Fruit fly (Drosophila melanogaster) whole organism, embryonic: Measurements from ENCODE around the gene Ada1-2.

ENCODE experiments used
- Abd-B ChIP-seq: fragments of 200-800 bp; sonication (Bioruptor generic); optimal IDR thresholded peaks from 2 replicates; lab custom pipeline; 2018; ENCODE audit warnings: missing biosample characterization, mild to moderate bottlenecking, missing genetic modification characterization, moderate library complexity
- BEAF-32 ChIP-seq: fragments of 200-800 bp; sonication (Bioruptor generic); optimal IDR thresholded peaks from 3 replicates; lab custom pipeline; 2017; ENCODE audit warnings: missing biosample characterization, missing genetic modification characterization, mild to moderate bottlenecking, moderate library complexity, missing genetic modification reagents
- CG1024 ChIP-seq: fragments of 200-800 bp; sonication (Bioruptor generic); IDR thresholded peaks from 2 replicates; pipeline ENCODE4 v1.3.6; 2022; ENCODE audit warnings: missing biosample characterization, missing genetic modification characterization
- CG11723 ChIP-seq: fragments of 200-800 bp; sonication (Bioruptor generic); optimal IDR thresholded peaks from 2 replicates; lab custom pipeline; 2017; ENCODE audit warnings: missing biosample characterization, mild to moderate bottlenecking, missing genetic modification characterization
- CG12744 ChIP-seq: fragments of 200-800 bp; sonication (Bioruptor generic); optimal IDR thresholded peaks from 2 replicates; lab custom pipeline; 2016; ENCODE audit warnings: missing biosample characterization, missing genetic modification characterization
- CG15479 ChIP-seq: fragments of 200-800 bp; sonication (Bioruptor generic); optimal IDR thresholded peaks from 3 replicates; lab custom pipeline; 2019; ENCODE audit warnings: missing biosample characterization, mild to moderate bottlenecking, missing genetic modification characterization, moderate library complexity
- CG17186 ChIP-seq: fragments of 200-800 bp; sonication (Bioruptor generic); optimal IDR thresholded peaks from 3 replicates; lab custom pipeline; 2017; ENCODE audit warnings: missing biosample characterization, missing genetic modification reagents, missing genetic modification characterization
- CG17359 ChIP-seq: fragments of 200-800 bp; sonication (Bioruptor generic); optimal IDR thresholded peaks from 3 replicates; lab custom pipeline; 2018; ENCODE audit warnings: missing biosample characterization, mild to moderate bottlenecking, missing genetic modification characterization, moderate library complexity
- CG17385 ChIP-seq: fragments of 200-800 bp; sonication (Bioruptor generic); optimal IDR thresholded peaks from 3 replicates; lab custom pipeline; 2018; ENCODE audit warnings: missing biosample characterization, mild to moderate bottlenecking, missing genetic modification characterization
- CG18011 ChIP-seq: fragments of 200-800 bp; sonication (Bioruptor generic); optimal IDR thresholded peaks from 2 replicates; lab custom pipeline; 2017; ENCODE audit warnings: missing biosample characterization, missing genetic modification characterization, mild to moderate bottlenecking, moderate library complexity, missing genotype
- CG30431 ChIP-seq: fragments of 200-800 bp; sonication (Bioruptor generic); optimal IDR thresholded peaks from 2 replicates; lab custom pipeline; 2017; ENCODE audit warnings: missing biosample characterization, missing genetic modification characterization
- CG33557 ChIP-seq: fragments of 200-800 bp; sonication (Bioruptor generic); optimal IDR thresholded peaks from 2 replicates; lab custom pipeline; 2019; ENCODE audit warnings: missing biosample characterization, mild to moderate bottlenecking, missing genetic modification characterization, moderate library complexity
- CG34422 ChIP-seq: fragments of 200-800 bp; sonication (Bioruptor generic); IDR thresholded peaks from 3 replicates; pipeline ENCODE4 v1.3.6; 2022; ENCODE audit warnings: missing biosample characterization, missing genetic modification characterization
- CG4328 ChIP-seq: fragments of 200-800 bp; sonication (Bioruptor generic); optimal IDR thresholded peaks from 3 replicates; lab custom pipeline; 2017; ENCODE audit warnings: missing biosample characterization, missing genetic modification reagents, missing genetic modification characterization
- CG4404 ChIP-seq: fragments of 200-800 bp; sonication (Bioruptor generic); IDR thresholded peaks from 2 replicates; pipeline ENCODE4 v1.3.6; 2022; ENCODE audit warnings: missing biosample characterization, missing genetic modification characterization
- CG7839 ChIP-seq: fragments of 200-800 bp; sonication (Bioruptor generic); optimal IDR thresholded peaks from 3 replicates; lab custom pipeline; 2018; ENCODE audit warnings: missing biosample characterization, mild to moderate bottlenecking, missing genetic modification characterization, moderate library complexity
- CG9215 ChIP-seq: fragments of 200-800 bp; sonication (Bioruptor generic); IDR thresholded peaks from 2 replicates; pipeline ENCODE4 v1.3.6; 2022; ENCODE audit warnings: missing biosample characterization, missing genetic modification characterization
- CG9817 ChIP-seq: fragments of 200-800 bp; sonication (Bioruptor generic); optimal IDR thresholded peaks from 2 replicates; lab custom pipeline; 2018; ENCODE audit warnings: missing biosample characterization, mild to moderate bottlenecking, missing genetic modification characterization, moderate library complexity
- CTCF ChIP-seq: fragments of 200-800 bp; sonication (Bioruptor generic); optimal IDR thresholded peaks from 2 replicates; lab custom pipeline; 2017; ENCODE audit warnings: missing biosample characterization, mild to moderate bottlenecking, missing genetic modification characterization, moderate library complexity
- Doc3 ChIP-seq: fragments of 200-800 bp; sonication (Bioruptor generic); IDR thresholded peaks from 3 replicates; pipeline ENCODE4 v1.3.6; 2022; ENCODE audit warnings: missing biosample characterization, missing genetic modification characterization; ENCODE audit not compliant: partially characterized antibody
- Dp ChIP-seq: fragments of 200-800 bp; sonication (Bioruptor generic); optimal IDR thresholded peaks from 2 replicates; lab custom pipeline; 2018; ENCODE audit warnings: missing biosample characterization, mild to moderate bottlenecking, missing genetic modification characterization, moderate library complexity
- HLHmδ ChIP-seq: fragments of 200-800 bp; sonication (Bioruptor generic); optimal IDR thresholded peaks from 2 replicates; lab custom pipeline; 2018; ENCODE audit warnings: missing biosample characterization, mild to moderate bottlenecking, missing genetic modification characterization, moderate library complexity
- Hr39 ChIP-seq: fragments of >200 bp; optimal IDR thresholded peaks from 2 replicates; lab custom pipeline; 2017
- Meics ChIP-seq: fragments of 200-800 bp; sonication (Bioruptor generic); optimal IDR thresholded peaks from 2 replicates; lab custom pipeline; 2017; ENCODE audit warnings: missing biosample characterization, mild to moderate bottlenecking, missing genetic modification characterization
- Optix ChIP-seq: fragments of 200-800 bp; sonication (Bioruptor generic); IDR thresholded peaks from 3 replicates; pipeline ENCODE4 v1.3.6; 2022; ENCODE audit warnings: missing biosample characterization, missing genetic modification characterization
- Rx ChIP-seq: fragments of 200-800 bp; sonication (Bioruptor generic); IDR thresholded peaks from 2 replicates; pipeline ENCODE4 v1.3.6; 2022; ENCODE audit warnings: missing biosample characterization, missing genetic modification characterization
- Sin3A ChIP-seq: fragments of >200 bp; optimal IDR thresholded peaks from 2 replicates; lab custom pipeline; 2018
- Sox100B ChIP-seq: fragments of 200-800 bp; sonication (Bioruptor generic); optimal IDR thresholded peaks from 3 replicates; lab custom pipeline; 2018; ENCODE audit warnings: missing biosample characterization, mild to moderate bottlenecking, missing genetic modification characterization
- Sox102F ChIP-seq: fragments of 200-800 bp; sonication (Bioruptor generic); optimal IDR thresholded peaks from 2 replicates; lab custom pipeline; 2018; ENCODE audit warnings: missing biosample characterization, mild to moderate bottlenecking, missing genetic modification characterization, moderate library complexity
- Spps ChIP-seq: fragments of 200-800 bp; sonication (Bioruptor generic); optimal IDR thresholded peaks from 2 replicates; lab custom pipeline; 2018; ENCODE audit warnings: missing biosample characterization, mild to moderate bottlenecking, missing genetic modification characterization
- Ssrp ChIP-seq: fragments of 200-800 bp; sonication (Bioruptor generic); optimal IDR thresholded peaks from 2 replicates; lab custom pipeline; 2018; ENCODE audit warnings: missing biosample characterization, mild to moderate bottlenecking, missing genetic modification characterization, moderate library complexity
- Stat92E ChIP-seq, 3 experiments: fragments of >200 bp in 2 of 3; fragments of 200-800 bp in 1 of 3; sonication (Bioruptor generic) in 1 of 3; optimal IDR thresholded peaks; 2 replicates each; lab custom pipeline; 2017 to 2019; ENCODE audit warnings: missing biosample characterization in 3 of 3, missing genetic modification characterization in 3 of 3, mild to moderate bottlenecking in 1 of 3, moderate library complexity in 1 of 3
- ase ChIP-seq: fragments of 200-800 bp; sonication (Bioruptor generic); IDR thresholded peaks from 3 replicates; pipeline ENCODE4 v1.3.6; 2022; ENCODE audit warnings: missing biosample characterization, missing genetic modification characterization
- cad ChIP-seq: fragments of >200 bp; optimal IDR thresholded peaks from 2 replicates; lab custom pipeline; 2017; ENCODE audit warnings: missing biosample characterization, missing genetic modification characterization
- dan ChIP-seq: fragments of 200-800 bp; sonication (Bioruptor generic); IDR thresholded peaks from 2 replicates; pipeline ENCODE4 v1.3.6; 2022; ENCODE audit warnings: missing biosample characterization, missing genetic modification characterization
- fd3F ChIP-seq: fragments of 200-800 bp; sonication (Bioruptor generic); optimal IDR thresholded peaks from 2 replicates; lab custom pipeline; 2018; ENCODE audit warnings: missing biosample characterization, mild to moderate bottlenecking, missing genetic modification characterization, moderate library complexity
- fu2 ChIP-seq: fragments of 200-800 bp; sonication (Bioruptor generic); optimal IDR thresholded peaks from 2 replicates; lab custom pipeline; 2016; ENCODE audit warnings: missing biosample characterization, missing genetic modification characterization
- gcm2 ChIP-seq: fragments of 200-800 bp; sonication (Bioruptor generic); optimal IDR thresholded peaks from 2 replicates; lab custom pipeline; 2016; ENCODE audit warnings: missing biosample characterization, missing genetic modification characterization
- jumu ChIP-seq: fragments of 200-800 bp; sonication (Bioruptor generic); optimal IDR thresholded peaks from 3 replicates; lab custom pipeline; 2016; ENCODE audit warnings: missing biosample characterization, missing genetic modification characterization
- kah ChIP-seq: fragments of 200-800 bp; sonication (Bioruptor generic); optimal IDR thresholded peaks from 2 replicates; lab custom pipeline; 2018; ENCODE audit warnings: missing biosample characterization, mild to moderate bottlenecking, missing genetic modification characterization
- ken ChIP-seq: fragments of 200-800 bp; sonication (Bioruptor generic); IDR thresholded peaks from 3 replicates; pipeline ENCODE4 v1.3.6; 2022; ENCODE audit warnings: missing biosample characterization, missing genetic modification characterization
- nerfin-1 ChIP-seq: fragments of 200-800 bp; sonication (Bioruptor generic); optimal IDR thresholded peaks from 3 replicates; lab custom pipeline; 2019; ENCODE audit warnings: missing biosample characterization, mild to moderate bottlenecking, missing genetic modification characterization, moderate library complexity
- nmo ChIP-seq: fragments of 200-800 bp; sonication (Bioruptor generic); optimal IDR thresholded peaks from 2 replicates; lab custom pipeline; 2018; ENCODE audit warnings: missing biosample characterization, mild to moderate bottlenecking, missing genetic modification characterization, moderate library complexity
- pb ChIP-seq: fragments of 200-800 bp; sonication (Bioruptor generic); optimal IDR thresholded peaks from 3 replicates; lab custom pipeline; 2016; ENCODE audit warnings: missing biosample characterization, missing genetic modification characterization
- prd ChIP-seq, 3 experiments: fragments of >200 bp in 2 of 3; fragments of 200-800 bp in 1 of 3; sonication (Bioruptor generic) in 1 of 3; optimal IDR thresholded peaks in 2 of 3; IDR thresholded peaks in 1 of 3; 2 replicates in 2 of 3; 3 replicates in 1 of 3; pipeline versions ENCODE4 v1.3.6 to Lab custom; 2017 to 2022; ENCODE audit warnings: missing biosample characterization in 1 of 3, missing genetic modification characterization in 1 of 3
- pros ChIP-seq: fragments of 200-800 bp; sonication (Bioruptor generic); optimal IDR thresholded peaks from 3 replicates; lab custom pipeline; 2019; ENCODE audit warnings: missing biosample characterization, mild to moderate bottlenecking, missing genetic modification characterization, moderate library complexity
- psq ChIP-seq: fragments of 200-800 bp; sonication (Bioruptor generic); optimal IDR thresholded peaks from 2 replicates; lab custom pipeline; 2017; ENCODE audit warnings: missing biosample characterization, missing genetic modification characterization
- sisA ChIP-seq: fragments of 200-800 bp; sonication (Bioruptor generic); IDR thresholded peaks from 2 replicates; pipeline ENCODE4 v1.3.6; 2022; ENCODE audit warnings: missing biosample characterization, missing genetic modification characterization
- so ChIP-seq: fragments of 200-800 bp; sonication (Bioruptor generic); IDR thresholded peaks from 3 replicates; pipeline ENCODE4 v1.3.6; 2022; ENCODE audit warnings: missing biosample characterization, missing genetic modification characterization
- sug ChIP-seq: fragments of 200-800 bp; optimal IDR thresholded peaks from 2 replicates; lab custom pipeline; 2019; ENCODE audit warnings: missing biosample characterization, mild to moderate bottlenecking, missing genetic modification characterization, moderate library complexity
- trh ChIP-seq: fragments of 200-800 bp; sonication (Bioruptor generic); optimal IDR thresholded peaks from 2 replicates; lab custom pipeline; 2016; ENCODE audit warnings: missing biosample characterization, missing genetic modification characterization
- vvl ChIP-seq: fragments of 200-800 bp; sonication (Bioruptor generic); IDR thresholded peaks from 2 replicates; pipeline ENCODE4 v1.3.6; 2022; ENCODE audit warnings: missing biosample characterization, missing genetic modification characterization

Gene Ada1-2

dm6 chr2L:12038177-12038581, 45.5 kb downstream of the Ada1-2 start, which contains the start of gene Tom70:
Gene Tom70, minus strand, starts transcription at chr2L:12038511.
- TF ChIP-seq Stat92E (GFP tag; optimal IDR thresholded peaks at IDR 0.05; lab: Kevin White, UChicago) (no peak), Ssrp (no peak), pb (GFP tag; lab: Kevin White, UChicago) (no peak), Dp (peak; percentile 36), CG11723 (GFP tag; lab: Kevin White, UChicago) (no peak), Rx (GFP tag; lab: Robert Waterston, UW) (no peak), ase (GFP tag; lab: Robert Waterston, UW) (no peak), CG34422 (GFP tag; lab: Robert Waterston, UW) (peak; percentile 75; the same call in 1 of the 3 replicates), fd3F (GFP tag; lab: Kevin White, UChicago) (no peak), Doc3 (peak; percentile 44; the same call in 1 of the 3 replicates), Spps (no peak), jumu (GFP tag; lab: Kevin White, UChicago) (no peak), CG30431 (no peak), kah (no peak), CG17359 (tag; lab: Kevin White, UChicago) (no peak), CTCF (GFP tag; lab: Kevin White, UChicago) (no peak), cad (GFP tag; lab: Kevin White, UChicago) (no peak), nerfin-1 (tag; lab: Kevin White, UChicago) (peak; percentile 51), Abd-B (GFP tag; lab: Kevin White, UChicago) (no peak), Sin3A (lab: Kevin White, UChicago) (no peak), pros (GFP tag; lab: Kevin White, UChicago) (no peak), Hr39 (lab: Kevin White, UChicago) (no peak), CG15479 (GFP tag; lab: Kevin White, UChicago) (no peak), CG17385 (GFP tag; lab: Kevin White, UChicago) (peak; percentile 96), so (GFP tag; lab: Robert Waterston, UW) (no peak), ken (GFP tag; lab: Robert Waterston, UW) (no peak), CG33557 (GFP tag; lab: Kevin White, UChicago) (no peak), sisA (GFP tag; lab: Robert Waterston, UW) (no peak), CG7839 (no peak), CG4328 (GFP tag; lab: Kevin White, UChicago) (no peak), CG4404 (GFP tag; lab: Robert Waterston, UW) (no peak), Optix (no peak), fu2 (no peak), Sox100B (GFP tag; lab: Kevin White, UChicago) (no peak), CG9215 (GFP tag; lab: Robert Waterston, UW) (no peak), nmo (no peak), CG18011 (GFP tag; lab: Kevin White, UChicago) (no peak), CG9817 (tag; lab: Kevin White, UChicago) (no peak), BEAF-32 (GFP tag; lab: Kevin White, UChicago) (peak; percentile 66), Sox102F (GFP tag; lab: Kevin White, UChicago) (no peak), HLHmδ (GFP tag; lab: Kevin White, UChicago) (no peak), vvl (GFP tag; lab: Robert Waterston, UW) (no peak), dan (GFP tag; lab: Robert Waterston, UW) (no peak), CG17186 (no peak), prd (optimal IDR thresholded peaks at IDR 0.05; lab: Kevin White, UChicago) (no peak), prd (GFP tag; IDR thresholded peaks at IDR 0.05; lab: Robert Waterston, UW) (no peak), CG1024 (GFP tag; lab: Robert Waterston, UW) (no peak), trh (no peak), sug (tag; lab: Kevin White, UChicago) (peak; percentile 88), psq (GFP tag; lab: Kevin White, UChicago) (no peak), CG12744 (no peak), gcm2 (GFP tag; lab: Kevin White, UChicago) (no peak), Meics (GFP tag; lab: Kevin White, UChicago) (no peak)
